Worm (Caenorhabditis elegans) whole organism, L3 larva: ENCODE measurements around the gene chil-19.

Source experiments
- R02D3.7 ChIP-seq: fragments of 150-350 bp; optimal IDR thresholded peaks from 2 replicates; lab custom pipeline; 2014; ENCODE audit warnings: missing biosample characterization, missing genetic modification characterization
- aly-2 ChIP-seq: fragments of 150-350 bp; optimal IDR thresholded peaks from 2 replicates; lab custom pipeline; 2014; ENCODE audit warnings: missing biosample characterization, missing genetic modification characterization
- ama-1 ChIP-seq: fragments of 150-350 bp; optimal IDR thresholded peaks from 2 replicates; lab custom pipeline; 2018
- ceh-16 ChIP-seq: sonication (generic microtip); optimal IDR thresholded peaks from 2 replicates; lab custom pipeline; 2017; ENCODE audit warnings: missing biosample characterization, missing genetic modification characterization
- ceh-82 ChIP-seq: fragments of 150-350 bp; optimal IDR thresholded peaks from 2 replicates; lab custom pipeline; 2014; ENCODE audit warnings: missing biosample characterization, missing genetic modification characterization
- egl-27 ChIP-seq: sonication (generic microtip); optimal IDR thresholded peaks from 4 replicates; lab custom pipeline; 2017; ENCODE audit warnings: missing biosample characterization, missing genetic modification reagents, missing genetic modification characterization
- elt-2 ChIP-seq: sonication (generic microtip); optimal IDR thresholded peaks from 2 replicates; lab custom pipeline; 2016; ENCODE audit warnings: missing genetic modification reagents, mild to moderate bottlenecking, missing genetic modification characterization, missing compliant biosample characterization
- elt-3 ChIP-seq, 3 experiments: fragments of 150-350 bp in 1 of 3; sonication (generic microtip) in 2 of 3; optimal IDR thresholded peaks; 2 replicates in 2 of 3; 4 replicates in 1 of 3; lab custom pipeline; 2014 to 2017; ENCODE audit warnings: missing biosample characterization in 3 of 3, missing genetic modification characterization in 3 of 3
- eor-1 ChIP-seq, 2 experiments: fragments of 150-350 bp; optimal IDR thresholded peaks; 2 replicates each; lab custom pipeline; 2014 to 2018; ENCODE audit warnings: missing biosample characterization in 2 of 2, missing genetic modification characterization in 2 of 2
- fkh-10 ChIP-seq: sonication (generic microtip); optimal IDR thresholded peaks from 2 replicates; lab custom pipeline; 2017; ENCODE audit warnings: missing biosample characterization, missing genetic modification reagents, missing genetic modification characterization
- fkh-2 ChIP-seq: fragments of 150-350 bp; optimal IDR thresholded peaks from 2 replicates; lab custom pipeline; 2014; ENCODE audit warnings: missing biosample characterization, missing genetic modification reagents, missing genetic modification characterization
- fos-1 ChIP-seq: fragments of 150-350 bp; optimal IDR thresholded peaks from 2 replicates; lab custom pipeline; 2014; ENCODE audit warnings: missing biosample characterization, missing genetic modification characterization
- jun-1 ChIP-seq: fragments of 150-350 bp; optimal IDR thresholded peaks from 2 replicates; lab custom pipeline; 2014; ENCODE audit warnings: missing biosample characterization, missing genetic modification reagents, missing genetic modification characterization
- lsy-12 ChIP-seq: sonication (generic microtip); optimal IDR thresholded peaks from 2 replicates; lab custom pipeline; 2016; ENCODE audit warnings: mild to moderate bottlenecking, missing genetic modification characterization, missing compliant biosample characterization
- mdl-1 ChIP-seq: fragments of 150-350 bp; optimal IDR thresholded peaks from 2 replicates; lab custom pipeline; 2014; ENCODE audit warnings: missing biosample characterization, missing genetic modification characterization
- mml-1 ChIP-seq: fragments of 150-350 bp; sonication (generic microtip); optimal IDR thresholded peaks from 3 replicates; lab custom pipeline; 2014; ENCODE audit warnings: missing biosample characterization, missing genetic modification characterization
- nfya-1 ChIP-seq: sonication (generic microtip); optimal IDR thresholded peaks from 2 replicates; lab custom pipeline; 2017; ENCODE audit warnings: missing genetic modification characterization, mild to moderate bottlenecking, missing compliant biosample characterization, antibody characterized with exemption, moderate library complexity; ENCODE audit not compliant: insufficient read depth
- nhr-23 ChIP-seq: fragments of 150-350 bp; optimal IDR thresholded peaks from 2 replicates; lab custom pipeline; 2014; ENCODE audit warnings: missing biosample characterization, missing genetic modification reagents, missing genetic modification characterization
- nhr-237 ChIP-seq: fragments of 150-350 bp; optimal IDR thresholded peaks from 2 replicates; lab custom pipeline; 2014; ENCODE audit warnings: missing biosample characterization, missing genetic modification characterization
- nhr-25 ChIP-seq: sonication (generic microtip); optimal IDR thresholded peaks from 2 replicates; lab custom pipeline; 2017; ENCODE audit warnings: missing biosample characterization, missing genetic modification characterization
- nhr-28 ChIP-seq: fragments of 150-350 bp; optimal IDR thresholded peaks from 2 replicates; lab custom pipeline; 2014; ENCODE audit warnings: missing biosample characterization, missing genetic modification characterization
- nhr-43 ChIP-seq: sonication (generic microtip); optimal IDR thresholded peaks from 2 replicates; lab custom pipeline; 2016; ENCODE audit warnings: mild to moderate bottlenecking, missing genetic modification characterization, missing compliant biosample characterization; ENCODE audit not compliant: poor library complexity, severe bottlenecking
- nhr-76 ChIP-seq: fragments of 150-350 bp; sonication (generic microtip); optimal IDR thresholded peaks from 5 replicates; lab custom pipeline; 2014; ENCODE audit warnings: missing biosample characterization, missing genetic modification characterization
- nhr-77 ChIP-seq: fragments of 150-350 bp; optimal IDR thresholded peaks from 2 replicates; lab custom pipeline; 2014; ENCODE audit warnings: missing biosample characterization, missing genetic modification characterization
- pha-4 ChIP-seq: fragments of 150-350 bp; optimal IDR thresholded peaks from 2 replicates; lab custom pipeline; 2014; ENCODE audit warnings: missing biosample characterization, missing genetic modification reagents, missing genetic modification characterization
- pqm-1 ChIP-seq: fragments of 150-350 bp; optimal IDR thresholded peaks from 2 replicates; lab custom pipeline; 2017; ENCODE audit warnings: missing biosample characterization, missing genetic modification characterization, inconsistent platforms
- sea-2 ChIP-seq: fragments of 150-350 bp; sonication (generic microtip); optimal IDR thresholded peaks from 4 replicates; lab custom pipeline; 2014; ENCODE audit warnings: missing biosample characterization, missing genetic modification reagents, missing genetic modification characterization
- snpc-4 ChIP-seq: fragments of 150-350 bp; optimal IDR thresholded peaks from 2 replicates; lab custom pipeline; 2014; ENCODE audit warnings: missing biosample characterization, missing genetic modification characterization
- tbx-2 ChIP-seq: sonication (generic microtip); optimal IDR thresholded peaks from 2 replicates; lab custom pipeline; 2016; ENCODE audit warnings: mild to moderate bottlenecking, missing genetic modification characterization, missing compliant biosample characterization
- unc-39 ChIP-seq: sonication (generic microtip); optimal IDR thresholded peaks from 4 replicates; lab custom pipeline; 2017; ENCODE audit warnings: missing biosample characterization, missing genetic modification characterization
- unc-62 ChIP-seq: fragments of 150-350 bp; sonication (generic microtip); optimal IDR thresholded peaks from 4 replicates; lab custom pipeline; 2014; ENCODE audit warnings: missing biosample characterization, missing genetic modification reagents, missing genetic modification characterization
- zag-1 ChIP-seq: fragments of 150-350 bp; optimal IDR thresholded peaks from 2 replicates; lab custom pipeline; 2014; ENCODE audit warnings: missing biosample characterization, missing genetic modification characterization
- ztf-4 ChIP-seq: fragments of 150-350 bp; optimal IDR thresholded peaks from 2 replicates; lab custom pipeline; 2014; ENCODE audit warnings: missing biosample characterization, missing genetic modification characterization

chil-19 gene

ce11 chrII:9490589-9490988, 36.4 kb upstream of the chil-19 start:
- TF ChIP-seq nhr-237 (tag; lab: Kevin White, UChicago) (no peak), mml-1 (no peak), nhr-43 (tag; lab: Kevin White, UChicago) (peak; percentile 33), ceh-16 (tag; lab: Kevin White, UChicago) (no peak), fos-1 (tag; lab: Kevin White, UChicago) (no peak)

ce11 chrII:9489922-9490321, 35.7 kb upstream of the chil-19 start:
- TF ChIP-seq zag-1, result no peak
- no peak for TF ChIP-seq mdl-1 (tag; lab: Kevin White, UChicago)
- no peak for TF ChIP-seq fkh-2
- TF ChIP-seq ztf-4 (tag; lab: Kevin White, UChicago), result no peak
- TF ChIP-seq ama-1 (lab: Kevin White, UChicago), result no peak
- no peak for TF ChIP-seq mml-1
- TF ChIP-seq nhr-23 (tag; lab: Kevin White, UChicago), result no peak
- TF ChIP-seq tbx-2 (tag; lab: Kevin White, UChicago), result no peak
- no peak for TF ChIP-seq pha-4 (tag; lab: Kevin White, UChicago)
- no peak for TF ChIP-seq egl-27 (tag; lab: Kevin White, UChicago)
- no peak for TF ChIP-seq snpc-4 (tag; lab: Kevin White, UChicago)
- no peak for TF ChIP-seq elt-3 (tag; optimal IDR thresholded peaks at IDR 0.05; lab: Kevin White, UChicago)
- TF ChIP-seq unc-62 (GFP tag; lab: Kevin White, UChicago), result no peak
- no peak for TF ChIP-seq fkh-10 (GFP tag; lab: Kevin White, UChicago)
- no peak for TF ChIP-seq nhr-28 (tag; lab: Kevin White, UChicago)
- TF ChIP-seq aly-2, result no peak

- TF ChIP-seq aly-2 (no peak), nhr-25 (tag; lab: Kevin White, UChicago) (peak; percentile 11), tbx-2 (tag; lab: Kevin White, UChicago) (peak; percentile 4), nfya-1 (peak; percentile 78), eor-1 (tag; optimal IDR thresholded peaks at IDR 0.05; lab: Kevin White, UChicago) (no peak), lsy-12 (tag; lab: Kevin White, UChicago) (peak; percentile 14), pha-4 (tag; lab: Kevin White, UChicago) (peak; percentile 64), nhr-43 (tag; lab: Kevin White, UChicago) (peak; percentile 59), pqm-1 (tag; lab: Kevin White, UChicago) (peak; percentile 34), jun-1 (tag; lab: Kevin White, UChicago) (peak; percentile 31), elt-2 (tag; lab: Kevin White, UChicago) (peak; percentile 82), ama-1 (lab: Kevin White, UChicago) (peak; percentile 16), ceh-82 (tag; lab: Kevin White, UChicago) (no peak), elt-3 (tag; optimal IDR thresholded peaks at IDR 0.05; lab: Kevin White, UChicago) (peak in 1 of 3 experiments; percentile 39)
Observed at ce11 chrII:9487337-9487950, 33.2 kb upstream of the chil-19 start, which contains the start of gene T19H5.4. Gene T19H5.4, minus strand, starts transcription at chrII:9487387.

ce11 chrII:9485081-9485730, 31.0 kb upstream of the chil-19 start:
- no peak for TF ChIP-seq aly-2
- TF ChIP-seq nhr-25 (tag; lab: Kevin White, UChicago), result no peak
- TF ChIP-seq unc-39 (tag; lab: Kevin White, UChicago), result no peak
- peak; percentile 91 for TF ChIP-seq pha-4 (tag; lab: Kevin White, UChicago)
- no peak for TF ChIP-seq jun-1 (tag; lab: Kevin White, UChicago)
- TF ChIP-seq nhr-77 (tag; lab: Kevin White, UChicago), result no peak

- TF ChIP-seq sea-2 (GFP tag; lab: Kevin White, UChicago) (no peak), ceh-82 (tag; lab: Kevin White, UChicago) (no peak), jun-1 (tag; lab: Kevin White, UChicago) (peak; percentile 22), nhr-28 (tag; lab: Kevin White, UChicago) (no peak), elt-2 (tag; lab: Kevin White, UChicago) (peak; percentile 72), nhr-237 (tag; lab: Kevin White, UChicago) (no peak), nhr-76 (tag; lab: Kevin White, UChicago) (no peak), ama-1 (lab: Kevin White, UChicago) (no peak), pqm-1 (tag; lab: Kevin White, UChicago) (peak; percentile 71), R02D3.7 (tag; lab: Kevin White, UChicago) (no peak)
Observed at ce11 chrII:9483342-9483741, 29.1 kb upstream of the chil-19 start.
